Fruit fly (Drosophila melanogaster): ENCODE results near the gene CG13255.

CG13255 gene

DNA sequence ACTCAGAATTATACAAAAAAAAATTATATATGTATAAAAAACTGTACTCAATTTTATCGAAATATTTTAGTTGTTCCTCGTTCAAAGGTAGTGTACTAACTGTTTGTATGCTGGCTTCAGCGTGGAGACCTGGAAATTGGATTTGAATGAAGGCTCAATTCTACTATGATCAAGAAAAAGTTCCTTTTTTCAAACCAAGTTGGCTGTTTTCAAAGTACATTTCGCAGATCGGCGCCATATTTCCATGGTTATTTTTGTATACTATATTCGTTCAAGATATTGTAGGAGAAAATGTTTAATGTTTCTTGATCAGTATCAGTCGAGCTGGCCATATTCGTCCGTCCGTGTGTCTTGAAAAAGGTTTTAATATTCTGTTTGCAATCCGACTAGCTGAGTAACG is 19.4 kb upstream of the CG13255 start, which contains the start of gene Mst77F:
TSS of gene Mst77F (minus strand) at position 101 of the 400 bp plus-strand sequence.
- no peak for TF ChIP-seq dmrt99B (tag; optimal IDR thresholded peaks at IDR 0.05)
- TF ChIP-seq Jarid2 (GFP tag; optimal IDR thresholded peaks at IDR 0.05): no peak
- TF ChIP-seq CG2875 (GFP tag; optimal IDR thresholded peaks at IDR 0.05): no peak
- no peak for TF ChIP-seq hkb (optimal IDR thresholded peaks at IDR 0.05)
- TF ChIP-seq hkb (GFP tag; IDR thresholded peaks at IDR 0.05): no peak
- no peak for TF ChIP-seq MTF-1 (GFP tag; optimal IDR thresholded peaks at IDR 0.05; ENCODE audit: borderline replicate concordance)
- TF ChIP-seq lab (GFP tag; optimal IDR thresholded peaks at IDR 0.05): no peak
- TF ChIP-seq Rfx (GFP tag; IDR thresholded peaks at IDR 0.05): no peak
- TF ChIP-seq CG7839 (tag; optimal IDR thresholded peaks at IDR 0.05): no peak
- TF ChIP-seq CG6765 (GFP tag; optimal IDR thresholded peaks at IDR 0.05): no peak

DNA sequence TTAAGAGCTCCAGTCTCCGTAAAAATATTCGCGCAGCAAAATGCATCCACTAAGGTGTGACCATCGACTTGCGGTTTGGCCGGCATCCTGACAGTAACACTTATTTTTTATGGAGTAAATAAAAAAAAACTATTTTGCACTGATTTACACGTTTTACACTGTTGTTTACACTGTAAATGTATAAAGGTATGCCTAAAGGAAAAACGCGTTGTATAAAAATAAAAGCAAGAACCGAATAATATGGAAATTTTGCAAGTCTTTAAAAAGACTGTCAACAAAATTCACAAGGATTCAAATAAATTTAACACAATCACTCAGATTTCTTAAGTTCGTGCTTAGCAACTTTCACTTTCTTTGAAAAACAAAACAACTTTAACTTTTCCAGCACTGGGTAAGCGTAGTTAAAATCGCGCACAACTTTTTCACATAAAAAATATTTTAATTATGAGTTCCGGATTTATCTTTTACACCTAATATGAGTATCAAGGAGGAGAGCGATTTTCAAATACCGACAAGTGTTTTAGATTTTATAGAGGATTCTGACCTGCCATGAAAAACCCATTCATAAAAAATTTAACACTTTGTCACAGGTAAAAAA is 14.0 kb upstream of the CG13255 start:
- TF ChIP-seq Atf-2 (GFP tag; optimal IDR thresholded peaks at IDR 0.05) (no peak), CG10209 (GFP tag; optimal IDR thresholded peaks at IDR 0.05) (no peak), Hmx (GFP tag; optimal IDR thresholded peaks at IDR 0.05) (peak; percentile 51), CG31388 (GFP tag; optimal IDR thresholded peaks at IDR 0.05) (peak; percentile 59), CG12104 (GFP tag; optimal IDR thresholded peaks at IDR 0.05) (peak; percentile 17), CG4730 (GFP tag; IDR thresholded peaks at IDR 0.05) (no peak), caup (GFP tag; optimal IDR thresholded peaks at IDR 0.05; ENCODE audit: severe bottlenecking) (no peak), CG11085 (GFP tag; IDR thresholded peaks at IDR 0.05) (no peak), CG12219 (GFP tag; optimal IDR thresholded peaks at IDR 0.05) (no peak), hb (GFP tag; IDR thresholded peaks at IDR 0.05; ENCODE audit: partially characterized antibody) (no peak), lmd (GFP tag; IDR thresholded peaks at IDR 0.05) (no peak), Blimp-1 (GFP tag; optimal IDR thresholded peaks at IDR 0.05) (peak; percentile 83), NFAT (GFP tag; IDR thresholded peaks at IDR 0.05) (no peak), CG10565 (GFP tag; optimal IDR thresholded peaks at IDR 0.05) (peak; percentile 9), CG6654 (GFP tag; optimal IDR thresholded peaks at IDR 0.05) (no peak), cad (GFP tag; optimal IDR thresholded peaks at IDR 0.05) (peak; percentile 36), CG15011 (GFP tag; optimal IDR thresholded peaks at IDR 0.05) (peak; percentile 43), sens (GFP tag) (peak; percentile 70), CG8089 (GFP tag; optimal IDR thresholded peaks at IDR 0.05) (no peak), btn (GFP tag; optimal IDR thresholded peaks at IDR 0.05) (no peak), jumu (GFP tag; optimal IDR thresholded peaks at IDR 0.05) (no peak), sisA (GFP tag; IDR thresholded peaks at IDR 0.05) (no peak), sima (GFP tag; optimal IDR thresholded peaks at IDR 0.05) (peak; percentile 38), crp (GFP tag; optimal IDR thresholded peaks at IDR 0.05) (peak in 1 of 2 experiments; percentile 9), gro (GFP tag; optimal IDR thresholded peaks at IDR 0.05) (no peak), CG31441 (GFP tag; IDR thresholded peaks at IDR 0.05) (no peak), Dfd (GFP tag; optimal IDR thresholded peaks at IDR 0.05) (peak; percentile 86 to 96), HLH4C (GFP tag; IDR thresholded peaks at IDR 0.05; ENCODE audit: partially characterized antibody) (no peak), Lim3 (GFP tag; IDR thresholded peaks at IDR 0.05) (no peak)

Measured in whole organism, embryonic.